Fruit fly (Drosophila melanogaster) whole organism, wandering third instar larva: ENCODE data around the gene Ude.

ENCODE experiments used
- Abd-B ChIP-seq: fragments of >200 bp; optimal IDR thresholded peaks from 2 replicates; lab custom pipeline; 2017; ENCODE audit warnings: missing biosample characterization, missing genetic modification characterization
- CG32264 ChIP-seq: fragments of 200-800 bp; sonication (Bioruptor generic); optimal IDR thresholded peaks from 2 replicates; lab custom pipeline; 2016; ENCODE audit warnings: missing biosample characterization, missing genetic modification characterization
- CG9705 ChIP-seq: fragments of 200-800 bp; sonication (Bioruptor generic); optimal IDR thresholded peaks from 2 replicates; lab custom pipeline; 2018; ENCODE audit warnings: missing biosample characterization, mild to moderate bottlenecking, missing genetic modification characterization
- Dif ChIP-seq: fragments of 200-275, 200-300 bp; sonication (Bioruptor generic); optimal IDR thresholded peaks from 2 replicates; lab custom pipeline; 2018; ENCODE audit warnings: missing biosample characterization, missing genetic modification characterization; ENCODE audit not compliant: partially characterized antibody
- GATAd ChIP-seq: sonication (Bioruptor generic); optimal IDR thresholded peaks from 2 replicates; lab custom pipeline; 2016; ENCODE audit warnings: missing biosample characterization, missing genetic modification characterization
- HLH106 ChIP-seq: fragments of 200-800 bp; optimal IDR thresholded peaks from 3 replicates; lab custom pipeline; 2019; ENCODE audit warnings: missing biosample characterization, mild to moderate bottlenecking, missing genetic modification characterization, moderate library complexity
- Hnf4 ChIP-seq: fragments of 200-800 bp; sonication (Bioruptor generic); optimal IDR thresholded peaks from 2 replicates; lab custom pipeline; 2016; ENCODE audit warnings: missing biosample characterization, mild to moderate bottlenecking, missing genetic modification characterization
- Hr78 ChIP-seq: fragments of >200 bp; optimal IDR thresholded peaks from 2 replicates; lab custom pipeline; 2017; ENCODE audit warnings: missing biosample characterization, missing genetic modification characterization
- Hr83 ChIP-seq: fragments of 200-300 bp; sonication (Bioruptor generic); optimal IDR thresholded peaks from 2 replicates; lab custom pipeline; 2016; ENCODE audit warnings: missing biosample characterization, mild to moderate bottlenecking, missing genetic modification characterization, moderate library complexity; ENCODE audit not compliant: poor library complexity, severe bottlenecking
- Mio ChIP-seq: sonication (Bioruptor generic); optimal IDR thresholded peaks from 2 replicates; lab custom pipeline; 2016; ENCODE audit warnings: missing biosample characterization, missing genetic modification characterization
- Myc ChIP-seq: fragments of >200 bp; optimal IDR thresholded peaks from 2 replicates; lab custom pipeline; 2017
- N ChIP-seq: fragments of >200 bp; optimal IDR thresholded peaks from 2 replicates; lab custom pipeline; 2018; ENCODE audit warnings: missing biosample characterization, missing external identifiers, missing genetic modification characterization
- Rel ChIP-seq, 2 experiments: fragments of 200-800 bp; sonication (Bioruptor generic) in 1 of 2; optimal IDR thresholded peaks; 2 replicates in 1 of 2; 3 replicates in 1 of 2; lab custom pipeline; 2016 to 2019; ENCODE audit warnings: mild to moderate bottlenecking in 2 of 2, missing biosample characterization in 2 of 2, missing genetic modification characterization in 2 of 2, moderate library complexity in 1 of 2
- br ChIP-seq: fragments of 200-800 bp; sonication (Bioruptor generic); optimal IDR thresholded peaks from 2 replicates; lab custom pipeline; 2016; ENCODE audit warnings: missing biosample characterization, missing genetic modification characterization
- brk ChIP-seq: fragments of 200-800 bp; sonication (Bioruptor generic); optimal IDR thresholded peaks from 2 replicates; lab custom pipeline; 2016; ENCODE audit warnings: missing biosample characterization, mild to moderate bottlenecking, missing genetic modification characterization
- dl ChIP-seq, 2 experiments: fragments of 175-275, 200-275 bp in 1 of 2; fragments of 200-275 bp in 1 of 2; sonication (Bioruptor generic); optimal IDR thresholded peaks; lab custom pipeline; 2018; ENCODE audit warnings: mild to moderate bottlenecking in 2 of 2, missing biosample characterization in 2 of 2, missing genetic modification characterization in 2 of 2, moderate library complexity in 2 of 2; ENCODE audit not compliant: partially characterized antibody in 2 of 2, insufficient read depth in 1 of 2
- dmrt93B ChIP-seq: fragments of 200-800 bp; sonication (Bioruptor generic); optimal IDR thresholded peaks from 2 replicates; lab custom pipeline; 2018; ENCODE audit warnings: missing biosample characterization, mild to moderate bottlenecking, missing genetic modification characterization
- dsf ChIP-seq: sonication (Bioruptor generic); optimal IDR thresholded peaks from 2 replicates; lab custom pipeline; 2016; ENCODE audit warnings: missing biosample characterization, missing genetic modification characterization, borderline replicate concordance
- foxo ChIP-seq, 2 experiments: fragments of 200-800 bp; sonication (Bioruptor generic); optimal IDR thresholded peaks; 2 replicates in 1 of 2; 3 replicates in 1 of 2; lab custom pipeline; 2016 to 2017; ENCODE audit warnings: missing biosample characterization in 2 of 2, missing genetic modification characterization in 2 of 2
- fru ChIP-seq: fragments of 200-800 bp; sonication (Bioruptor generic); optimal IDR thresholded peaks from 3 replicates; lab custom pipeline; 2016; ENCODE audit warnings: missing biosample characterization, mild to moderate bottlenecking, missing genetic modification characterization
- h ChIP-seq: fragments of 200-800 bp; sonication (Bioruptor generic); optimal IDR thresholded peaks from 3 replicates; lab custom pipeline; 2016; ENCODE audit warnings: missing biosample characterization, mild to moderate bottlenecking, missing genetic modification characterization
- jim ChIP-seq: fragments of 175-275, 200-325 bp; sonication (Bioruptor generic); optimal IDR thresholded peaks from 2 replicates; lab custom pipeline; 2016; ENCODE audit warnings: missing biosample characterization, mild to moderate bottlenecking, missing genetic modification characterization
- lola ChIP-seq: fragments of >200 bp; optimal IDR thresholded peaks from 2 replicates; lab custom pipeline; 2017; ENCODE audit warnings: missing biosample characterization, missing genetic modification characterization
- psq ChIP-seq: fragments of 200-800 bp; sonication (Bioruptor generic); optimal IDR thresholded peaks from 3 replicates; lab custom pipeline; 2017; ENCODE audit warnings: missing biosample characterization, mild to moderate bottlenecking, missing genetic modification characterization, moderate library complexity
- sage ChIP-seq: fragments of 200-800 bp; sonication (Bioruptor generic); optimal IDR thresholded peaks from 2 replicates; lab custom pipeline; 2016; ENCODE audit warnings: missing biosample characterization, mild to moderate bottlenecking, missing genetic modification characterization
- sv ChIP-seq: fragments of 200-800 bp; sonication (Bioruptor generic); optimal IDR thresholded peaks from 3 replicates; lab custom pipeline; 2016; ENCODE audit warnings: missing biosample characterization, missing genetic modification characterization
- tai ChIP-seq: sonication (Bioruptor generic); optimal IDR thresholded peaks from 2 replicates; lab custom pipeline; 2016; ENCODE audit warnings: missing biosample characterization, missing genetic modification characterization
- usp ChIP-seq: fragments of >200 bp; optimal IDR thresholded peaks from 2 replicates; lab custom pipeline; 2017; ENCODE audit warnings: missing biosample characterization, missing genetic modification characterization
- woc ChIP-seq: sonication (Bioruptor generic); optimal IDR thresholded peaks from 2 replicates; lab custom pipeline; 2016; ENCODE audit warnings: missing biosample characterization, mild to moderate bottlenecking, missing genetic modification characterization

Ude gene

DNA sequence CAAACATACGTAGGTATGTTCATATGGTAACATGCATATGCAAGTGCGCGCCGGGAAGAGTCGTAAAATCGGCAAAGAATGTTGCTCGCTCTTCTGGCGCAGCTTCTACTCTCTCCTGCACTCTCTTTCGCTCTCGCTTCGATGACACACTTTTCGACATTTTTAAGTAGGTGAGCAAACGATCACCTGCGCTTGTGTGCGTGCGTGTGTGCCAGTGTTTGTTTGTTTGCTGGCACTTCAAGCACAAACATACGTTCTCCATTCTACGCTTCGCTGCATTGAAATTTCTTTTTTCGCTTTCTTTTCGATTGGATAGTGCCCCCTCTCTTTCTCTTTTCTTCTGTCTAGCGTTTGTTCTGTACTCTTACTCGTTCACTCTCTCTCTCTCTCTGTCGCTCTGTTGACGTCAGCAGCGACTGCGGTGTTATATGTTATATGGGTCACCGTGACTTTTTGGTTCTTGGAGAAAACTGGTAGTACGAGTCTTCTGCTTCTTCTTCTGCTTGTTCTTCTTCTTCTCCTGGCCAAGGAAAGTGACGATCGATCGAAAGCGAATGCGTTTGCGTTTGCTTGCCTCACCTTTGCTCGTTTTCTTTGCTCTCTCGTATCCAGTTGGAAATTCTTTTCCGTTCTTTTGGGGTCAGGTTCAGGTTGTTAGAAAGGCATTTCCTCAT is 31.7 kb downstream of the Ude start:
- TF ChIP-seq dl (GFP tag; optimal IDR thresholded peaks at IDR 0.05; lab: Kevin White, UChicago; ENCODE audit: insufficient read depth in 1 of 2, partially characterized antibody in 2 of 2) (peak; percentile 61 to 66), dmrt93B (GFP tag; lab: Kevin White, UChicago) (no peak), woc (GFP tag; lab: Kevin White, UChicago) (no peak), Mio (GFP tag; lab: Kevin White, UChicago) (no peak), HLH106 (tag; lab: Kevin White, UChicago) (no peak), CG32264 (GFP tag; lab: Kevin White, UChicago) (no peak), Myc (lab: Kevin White, UChicago) (no peak), Hnf4 (GFP tag; lab: Kevin White, UChicago) (no peak), Dif (peak; percentile 64), br (GFP tag; lab: Kevin White, UChicago) (no peak), h (GFP tag; lab: Kevin White, UChicago) (no peak)

DNA sequence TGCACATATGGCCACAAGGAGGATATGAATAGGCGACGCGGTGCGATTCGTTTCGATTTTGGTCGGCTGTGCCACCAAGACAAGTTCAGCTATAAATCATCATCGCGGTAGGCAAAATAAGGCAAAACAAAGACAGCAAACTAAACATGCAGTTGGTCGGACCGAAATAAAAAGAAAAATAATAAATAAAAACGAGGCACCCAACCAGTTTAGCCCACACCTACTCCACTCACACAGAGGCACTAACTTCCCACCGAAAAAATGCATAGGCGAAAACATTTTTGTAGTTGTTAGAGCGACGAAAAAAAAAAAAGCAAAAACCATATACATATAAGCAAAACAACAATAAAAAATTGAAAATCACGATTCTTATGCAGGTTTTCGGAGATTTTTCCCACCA is 32.8 kb downstream of the Ude start:
- TF ChIP-seq Hr78 (GFP tag; lab: Kevin White, UChicago) (no peak), psq (GFP tag; lab: Kevin White, UChicago) (no peak), Abd-B (no peak), Hr83 (GFP tag; lab: Kevin White, UChicago) (no peak), tai (GFP tag; lab: Kevin White, UChicago) (no peak), lola (GFP tag; lab: Kevin White, UChicago) (no peak), dsf (GFP tag; lab: Kevin White, UChicago) (no peak)

DNA sequence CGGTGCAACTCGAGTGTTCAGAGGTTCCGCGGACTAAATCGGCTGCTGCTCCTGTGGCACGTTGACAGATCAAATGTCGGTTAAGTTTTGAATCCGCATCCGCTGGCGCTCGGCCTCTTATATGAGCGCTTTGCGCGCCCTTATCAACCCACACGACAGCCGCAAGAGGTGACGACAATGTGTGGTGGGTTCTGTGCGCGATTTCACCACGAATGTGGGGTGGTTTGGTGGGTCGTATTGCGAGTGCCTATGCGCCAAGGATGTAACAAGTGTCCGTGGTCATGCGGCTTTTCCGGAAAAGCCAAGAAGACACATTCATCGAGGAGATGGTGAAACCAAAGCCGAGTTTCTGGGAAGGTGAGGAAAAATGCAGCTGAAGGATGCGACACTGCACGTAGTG is 34.5 kb downstream of the Ude start, which contains the start of gene AstA:
Gene AstA, minus strand, starts transcription at position 101 of the 400 bp plus-strand sequence.
- TF ChIP-seq sage: no peak
- TF ChIP-seq jim (GFP tag; lab: Kevin White, UChicago): no peak
- TF ChIP-seq woc (GFP tag; lab: Kevin White, UChicago): no peak
- TF ChIP-seq N (GFP tag; lab: Kevin White, UChicago): no peak
- TF ChIP-seq fru (GFP tag; lab: Kevin White, UChicago): no peak
- no peak for TF ChIP-seq Rel (GFP tag; optimal IDR thresholded peaks at IDR 0.05; lab: Kevin White, UChicago)
- no peak for TF ChIP-seq Rel (tag; optimal IDR thresholded peaks at IDR 0.05; lab: Kevin White, UChicago)
- TF ChIP-seq dl (GFP tag; optimal IDR thresholded peaks at IDR 0.05; lab: Kevin White, UChicago; ENCODE audit: insufficient read depth in 1 of 2, partially characterized antibody in 2 of 2): no peak
- no peak for TF ChIP-seq Myc (lab: Kevin White, UChicago)
- TF ChIP-seq CG9705: no peak
- no peak for TF ChIP-seq foxo (GFP tag; optimal IDR thresholded peaks at IDR 0.05; lab: Kevin White, UChicago)
- no peak for TF ChIP-seq usp (GFP tag; lab: Kevin White, UChicago)
- TF ChIP-seq dsf (GFP tag; lab: Kevin White, UChicago): no peak
- no peak for TF ChIP-seq Hnf4 (GFP tag; lab: Kevin White, UChicago)
- TF ChIP-seq Mio (GFP tag; lab: Kevin White, UChicago): no peak
- no peak for TF ChIP-seq dmrt93B (GFP tag; lab: Kevin White, UChicago)

DNA sequence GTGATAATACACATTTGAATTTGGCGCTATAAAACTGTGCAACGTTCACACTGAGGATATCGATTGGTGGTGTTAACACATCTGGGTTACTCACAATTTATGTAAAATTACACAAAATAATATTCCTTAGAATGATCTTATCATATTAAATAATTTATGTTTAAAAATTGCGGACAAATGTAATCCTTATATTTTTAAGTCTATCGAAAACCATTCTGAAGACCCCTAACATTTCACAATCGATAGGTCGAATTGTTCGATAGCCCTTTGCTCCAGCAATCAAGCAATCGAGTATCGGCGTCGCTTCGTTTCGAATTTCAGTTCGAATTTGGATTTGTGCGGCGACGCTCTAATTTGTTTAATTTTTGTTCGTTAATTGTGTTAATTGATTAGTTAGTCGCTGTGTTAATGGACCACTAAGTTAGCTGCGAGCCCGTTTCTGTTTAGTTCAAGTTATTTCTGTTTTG is 45.9 kb downstream of the Ude start, which contains the start of gene asp:
Gene asp, plus strand, starts transcription at position 289 of the 467 bp plus-strand sequence.
- TF ChIP-seq sv (peak; percentile 19), GATAd (GFP tag; lab: Kevin White, UChicago) (peak; percentile 72), usp (GFP tag; lab: Kevin White, UChicago) (no peak), brk (GFP tag; lab: Kevin White, UChicago) (no peak)
